Worm (Caenorhabditis elegans): ENCODE measurements around the gene C28A5.2.

Gene C28A5.2

DNA sequence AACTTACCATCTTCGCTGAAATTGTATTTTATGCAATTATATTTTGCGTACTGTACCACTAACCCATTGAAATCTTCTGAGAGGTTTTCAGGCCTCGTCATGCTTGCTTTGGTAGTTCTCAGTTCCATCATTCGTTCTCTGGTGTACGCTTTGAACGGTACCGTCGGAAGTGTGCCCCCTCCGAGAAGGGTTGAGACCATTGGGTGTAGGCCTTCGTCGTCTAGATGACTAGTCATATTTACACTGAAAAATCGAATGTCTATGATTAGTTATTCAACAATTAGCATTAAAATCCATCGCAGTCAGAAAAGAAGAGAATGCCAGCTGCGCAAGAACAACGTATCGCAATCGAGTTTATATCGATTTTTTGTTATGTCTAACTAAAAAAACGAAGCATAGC is 35.6 kb upstream of the C28A5.2 start, which contains the start of gene ifet-1:
Gene ifet-1 (minus strand): TSS at position 243 of the 400 bp plus-strand sequence.
- TF ChIP-seq elt-1 (tag; optimal IDR thresholded peaks at IDR 0.05) (no peak), ama-1 (optimal IDR thresholded peaks at IDR 0.05) (peak; percentile 12), unc-62 (GFP tag; optimal IDR thresholded peaks at IDR 0.05) (no peak), skn-1 (tag; optimal IDR thresholded peaks at IDR 0.05) (no peak), lin-15B (tag; optimal IDR thresholded peaks at IDR 0.05) (no peak)

DNA sequence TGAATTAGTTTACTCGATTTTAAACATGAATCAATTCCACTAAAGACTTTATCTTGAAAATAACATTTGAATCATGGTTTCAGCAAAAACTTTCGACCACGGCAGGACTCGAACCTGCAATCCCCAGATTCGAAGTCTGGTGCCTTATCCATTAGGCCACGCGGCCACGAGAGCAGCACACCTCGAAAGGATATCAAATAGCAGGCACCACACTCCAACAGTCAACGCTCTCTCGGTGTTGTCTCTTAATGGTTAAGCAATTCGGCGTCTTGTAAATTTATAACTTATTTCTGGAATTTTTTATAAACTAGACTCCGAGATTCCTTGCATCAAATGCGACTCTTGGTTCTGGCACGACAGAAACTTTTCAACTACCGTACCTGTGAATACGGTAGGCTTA is 31.4 kb upstream of the C28A5.2 start:
- TF ChIP-seq egl-27 (tag; optimal IDR thresholded peaks at IDR 0.05) (peak; percentile 11), snpc-4 (tag; optimal IDR thresholded peaks at IDR 0.05) (peak; percentile 28), elt-2 (tag; optimal IDR thresholded peaks at IDR 0.05) (peak; percentile 48), aly-2 (tag; optimal IDR thresholded peaks at IDR 0.05) (no peak), unc-39 (tag; optimal IDR thresholded peaks at IDR 0.05) (no peak), daf-12 (tag; optimal IDR thresholded peaks at IDR 0.05) (no peak), pha-4 (tag; optimal IDR thresholded peaks at IDR 0.05) (peak; percentile 40), lsy-12 (tag; optimal IDR thresholded peaks at IDR 0.05) (peak; percentile 89), jun-1 (tag; optimal IDR thresholded peaks at IDR 0.05) (peak; percentile 18), nhr-43 (tag; optimal IDR thresholded peaks at IDR 0.05; ENCODE audit: poor library complexity, severe bottlenecking) (peak; percentile 78), mml-1 (tag; optimal IDR thresholded peaks at IDR 0.05) (no peak), tbx-2 (tag; optimal IDR thresholded peaks at IDR 0.05) (peak; percentile 52), nhr-23 (tag; optimal IDR thresholded peaks at IDR 0.05) (peak; percentile 56), nfya-1 (tag; optimal IDR thresholded peaks at IDR 0.05; ENCODE audit: insufficient read depth) (peak; percentile 60), nhr-11 (tag; optimal IDR thresholded peaks at IDR 0.05) (no peak), lin-39 (tag; optimal IDR thresholded peaks at IDR 0.05) (peak; percentile 28), ama-1 (optimal IDR thresholded peaks at IDR 0.05) (peak; percentile 46), lin-15B (tag; optimal IDR thresholded peaks at IDR 0.05) (peak; percentile 31), hmg-11 (tag; optimal IDR thresholded peaks at IDR 0.05) (no peak), sea-2 (GFP tag; optimal IDR thresholded peaks at IDR 0.05) (no peak), fkh-10 (GFP tag; optimal IDR thresholded peaks at IDR 0.05) (no peak), pqm-1 (tag; optimal IDR thresholded peaks at IDR 0.05) (peak; percentile 8)

DNA sequence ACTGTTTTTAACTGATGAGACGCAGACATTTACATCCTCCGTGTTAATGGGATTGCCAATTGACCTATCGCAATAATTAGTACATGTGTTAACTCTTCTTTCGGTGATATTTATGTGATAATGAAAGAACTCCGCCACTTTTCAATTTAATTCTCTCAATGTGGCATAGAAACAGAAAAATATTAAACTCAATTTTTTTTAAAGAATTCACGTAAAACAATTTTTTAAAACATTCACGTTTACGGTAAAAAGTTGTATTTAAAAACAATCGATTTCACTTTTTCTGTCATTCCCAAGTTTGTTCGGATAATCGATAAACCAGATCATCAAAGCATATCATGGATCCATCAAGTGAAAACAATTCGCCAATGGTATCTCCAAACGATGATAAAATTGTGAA is 29.5 kb upstream of the C28A5.2 start, which contains the start of gene mstr-2:
Gene mstr-2 (plus strand): TSS at position 301 of the 400 bp plus-strand sequence.
- TF ChIP-seq ZK546.5 (tag; optimal IDR thresholded peaks at IDR 0.05), result no peak
- TF ChIP-seq nhr-76 (tag; optimal IDR thresholded peaks at IDR 0.05), result no peak
- no peak for TF ChIP-seq skn-1 (tag; optimal IDR thresholded peaks at IDR 0.05)
- no peak for TF ChIP-seq nhr-67 (tag; optimal IDR thresholded peaks at IDR 0.05)
- no peak for TF ChIP-seq aly-2 (tag; optimal IDR thresholded peaks at IDR 0.05)
- TF ChIP-seq fkh-2 (tag; optimal IDR thresholded peaks at IDR 0.05), result no peak
- no peak for TF ChIP-seq zag-1 (tag; optimal IDR thresholded peaks at IDR 0.05)
- no peak for TF ChIP-seq elt-1 (tag; optimal IDR thresholded peaks at IDR 0.05)
- no peak for TF ChIP-seq pha-4 (tag; optimal IDR thresholded peaks at IDR 0.05)
- TF ChIP-seq nhr-12 (tag; optimal IDR thresholded peaks at IDR 0.05), result no peak
- no peak for TF ChIP-seq ceh-9 (tag; optimal IDR thresholded peaks at IDR 0.05)
- TF ChIP-seq unc-62 (GFP tag; optimal IDR thresholded peaks at IDR 0.05), result no peak
- no peak for TF ChIP-seq daf-12 (tag; optimal IDR thresholded peaks at IDR 0.05)
- TF ChIP-seq fos-1 (tag; optimal IDR thresholded peaks at IDR 0.05), result no peak
- no peak for TF ChIP-seq elt-2 (tag; optimal IDR thresholded peaks at IDR 0.05)
- no peak for TF ChIP-seq mdl-1 (tag; optimal IDR thresholded peaks at IDR 0.05)

DNA sequence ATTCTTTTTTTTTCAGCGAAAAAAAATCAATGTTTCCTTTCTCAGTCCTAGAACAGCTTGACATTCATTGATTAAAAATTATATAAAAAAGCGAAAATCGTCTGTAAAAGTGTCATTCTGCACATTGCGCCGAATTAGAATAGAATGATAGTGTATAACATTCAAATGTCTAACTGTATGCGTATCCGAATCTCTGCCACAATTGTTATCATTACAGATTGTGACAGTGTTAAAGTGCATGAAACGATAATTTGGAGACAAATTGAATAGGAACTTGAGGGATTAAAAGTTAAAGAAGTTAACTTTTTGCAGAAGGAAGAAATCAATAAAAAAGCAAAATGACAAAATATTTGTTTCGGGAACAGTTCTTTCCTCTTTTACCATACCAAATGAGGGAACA is 29.0 kb upstream of the C28A5.2 start:
- TF ChIP-seq elt-2 (tag; optimal IDR thresholded peaks at IDR 0.05) (peak; percentile 64), aly-2 (tag; optimal IDR thresholded peaks at IDR 0.05) (no peak), pqm-1 (tag; optimal IDR thresholded peaks at IDR 0.05) (peak; percentile 6)

DNA sequence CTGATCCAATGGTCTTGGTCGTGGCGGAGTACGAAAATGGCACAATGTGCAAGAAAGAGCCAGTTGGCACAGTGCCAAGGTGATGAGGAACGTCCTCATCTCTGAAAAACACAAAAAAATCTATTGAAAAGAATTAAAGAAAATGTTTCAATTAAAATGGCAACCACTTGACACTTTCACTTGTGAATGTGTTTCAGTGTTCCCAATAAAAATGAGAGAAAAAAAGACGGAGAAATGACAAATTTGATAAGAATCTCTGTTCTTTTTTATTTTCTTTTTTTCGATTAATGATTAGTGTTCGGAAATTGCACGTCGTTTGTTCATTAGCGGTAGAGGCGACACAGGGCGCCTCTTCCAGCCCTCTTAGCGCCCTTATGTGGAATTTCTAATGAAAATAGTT is 27.9 kb upstream of the C28A5.2 start, which contains the start of gene ndg-4:
Gene ndg-4 (minus strand): TSS at position 101 of the 400 bp plus-strand sequence.
- TF ChIP-seq nhr-28 (tag; optimal IDR thresholded peaks at IDR 0.05), result no peak
- no peak for TF ChIP-seq aly-2 (tag; optimal IDR thresholded peaks at IDR 0.05)
- no peak for TF ChIP-seq tbx-2 (tag; optimal IDR thresholded peaks at IDR 0.05)
- no peak for TF ChIP-seq nhr-43 (tag; optimal IDR thresholded peaks at IDR 0.05; ENCODE audit: poor library complexity, severe bottlenecking)
- TF ChIP-seq unc-39 (tag; optimal IDR thresholded peaks at IDR 0.05), result no peak
- TF ChIP-seq jun-1 (tag; optimal IDR thresholded peaks at IDR 0.05), result no peak
- TF ChIP-seq pha-4 (tag; optimal IDR thresholded peaks at IDR 0.05), result no peak
- no peak for TF ChIP-seq egl-27 (tag; optimal IDR thresholded peaks at IDR 0.05)
- TF ChIP-seq nhr-67 (tag; optimal IDR thresholded peaks at IDR 0.05), result no peak
- TF ChIP-seq fkh-10 (GFP tag; optimal IDR thresholded peaks at IDR 0.05), result no peak
- TF ChIP-seq mml-1 (tag; optimal IDR thresholded peaks at IDR 0.05), result no peak
- no peak for TF ChIP-seq fos-1 (tag; optimal IDR thresholded peaks at IDR 0.05)
- TF ChIP-seq egl-5 (tag; optimal IDR thresholded peaks at IDR 0.05), result no peak
- TF ChIP-seq ceh-16 (tag; optimal IDR thresholded peaks at IDR 0.05), result no peak
- TF ChIP-seq nhr-23 (tag; optimal IDR thresholded peaks at IDR 0.05), result no peak
- TF ChIP-seq ceh-82 (tag; optimal IDR thresholded peaks at IDR 0.05), result no peak
